Worm (Caenorhabditis elegans): ENCODE measurements around the gene gcy-31.

DNA sequence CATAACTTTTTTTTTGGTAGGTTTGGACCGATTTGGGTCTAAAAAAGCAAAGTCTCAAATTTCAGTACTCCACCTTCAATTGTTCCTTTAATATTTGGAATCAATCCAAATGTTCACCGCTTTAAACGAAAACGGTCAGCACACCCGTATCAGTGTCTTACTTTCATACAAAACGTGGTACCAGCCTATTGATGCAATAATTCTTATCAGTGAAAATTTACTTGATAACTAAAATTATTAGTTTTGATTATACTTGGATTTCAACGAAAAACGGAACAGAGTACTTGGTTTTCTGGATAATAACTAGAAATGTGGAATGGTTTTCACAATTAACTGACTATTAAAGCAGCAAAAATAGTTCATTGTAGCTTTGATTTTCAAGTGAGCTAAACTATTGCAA lies 56.6 kb downstream of the gcy-31 start:
- TF ChIP-seq lin-11 (tag; optimal IDR thresholded peaks at IDR 0.05), result no peak
- no peak for TF ChIP-seq rnt-1 (tag; optimal IDR thresholded peaks at IDR 0.05)
- no peak for TF ChIP-seq fkh-10 (GFP tag; optimal IDR thresholded peaks at IDR 0.05)
- TF ChIP-seq pqm-1 (tag; optimal IDR thresholded peaks at IDR 0.05), result no peak
- no peak for TF ChIP-seq sdc-2 (tag; optimal IDR thresholded peaks at IDR 0.05)
- no peak for TF ChIP-seq hlh-8 (tag; optimal IDR thresholded peaks at IDR 0.05)
- no peak for TF ChIP-seq ceh-31 (tag; optimal IDR thresholded peaks at IDR 0.05)
- no peak for TF ChIP-seq lim-6 (tag; optimal IDR thresholded peaks at IDR 0.05)

Measured in whole organism, late embryonic.